Fruit fly (Drosophila melanogaster) whole organism, wandering third instar larva: ENCODE measurements around the gene CG9578.

ENCODE experiments used
- Abd-B ChIP-seq: fragments of >200 bp; optimal IDR thresholded peaks from 2 replicates; lab custom pipeline; 2017; ENCODE audit warnings: missing biosample characterization, missing genetic modification characterization
- CG9705 ChIP-seq: fragments of 200-800 bp; sonication (Bioruptor generic); optimal IDR thresholded peaks from 2 replicates; lab custom pipeline; 2018; ENCODE audit warnings: missing biosample characterization, mild to moderate bottlenecking, missing genetic modification characterization
- CrebA ChIP-seq: fragments of 200-800 bp; sonication (Bioruptor generic); optimal IDR thresholded peaks from 2 replicates; lab custom pipeline; 2016; ENCODE audit warnings: missing biosample characterization, mild to moderate bottlenecking, missing genetic modification characterization, borderline replicate concordance
- Dif ChIP-seq: fragments of 200-275, 200-300 bp; sonication (Bioruptor generic); optimal IDR thresholded peaks from 2 replicates; lab custom pipeline; 2018; ENCODE audit warnings: missing biosample characterization, missing genetic modification characterization; ENCODE audit not compliant: partially characterized antibody
- GATAd ChIP-seq: sonication (Bioruptor generic); optimal IDR thresholded peaks from 2 replicates; lab custom pipeline; 2016; ENCODE audit warnings: missing biosample characterization, missing genetic modification characterization
- HLH106 ChIP-seq: fragments of 200-800 bp; optimal IDR thresholded peaks from 3 replicates; lab custom pipeline; 2019; ENCODE audit warnings: missing biosample characterization, mild to moderate bottlenecking, missing genetic modification characterization, moderate library complexity
- Hnf4 ChIP-seq: fragments of 200-800 bp; sonication (Bioruptor generic); optimal IDR thresholded peaks from 2 replicates; lab custom pipeline; 2016; ENCODE audit warnings: missing biosample characterization, mild to moderate bottlenecking, missing genetic modification characterization
- Hr78 ChIP-seq: fragments of >200 bp; optimal IDR thresholded peaks from 2 replicates; lab custom pipeline; 2017; ENCODE audit warnings: missing biosample characterization, missing genetic modification characterization
- Hr83 ChIP-seq: fragments of 200-300 bp; sonication (Bioruptor generic); optimal IDR thresholded peaks from 2 replicates; lab custom pipeline; 2016; ENCODE audit warnings: missing biosample characterization, mild to moderate bottlenecking, missing genetic modification characterization, moderate library complexity; ENCODE audit not compliant: poor library complexity, severe bottlenecking
- Jra ChIP-seq: sonication (Bioruptor generic); optimal IDR thresholded peaks from 2 replicates; lab custom pipeline; 2016; ENCODE audit warnings: missing biosample characterization, missing genetic modification characterization
- Mio ChIP-seq: sonication (Bioruptor generic); optimal IDR thresholded peaks from 2 replicates; lab custom pipeline; 2016; ENCODE audit warnings: missing biosample characterization, missing genetic modification characterization
- Myc ChIP-seq: fragments of >200 bp; optimal IDR thresholded peaks from 2 replicates; lab custom pipeline; 2017
- N ChIP-seq: fragments of >200 bp; optimal IDR thresholded peaks from 2 replicates; lab custom pipeline; 2018; ENCODE audit warnings: missing biosample characterization, missing external identifiers, missing genetic modification characterization
- OdsH ChIP-seq: fragments of 200-800 bp; sonication (Bioruptor generic); optimal IDR thresholded peaks from 2 replicates; lab custom pipeline; 2016; ENCODE audit warnings: missing biosample characterization, mild to moderate bottlenecking, missing genetic modification characterization
- Rel ChIP-seq, 2 experiments: fragments of 200-800 bp; sonication (Bioruptor generic) in 1 of 2; optimal IDR thresholded peaks; 2 replicates in 1 of 2; 3 replicates in 1 of 2; lab custom pipeline; 2016 to 2019; ENCODE audit warnings: mild to moderate bottlenecking in 2 of 2, missing biosample characterization in 2 of 2, missing genetic modification characterization in 2 of 2, moderate library complexity in 1 of 2
- Sp1 ChIP-seq: fragments of 200-800 bp; sonication (Bioruptor generic); optimal IDR thresholded peaks from 3 replicates; lab custom pipeline; 2019; ENCODE audit warnings: missing biosample characterization, mild to moderate bottlenecking, missing genetic modification characterization, moderate library complexity
- Vsx2 ChIP-seq: fragments of 200-300, 225-300 bp; sonication (Bioruptor generic); optimal IDR thresholded peaks from 2 replicates; lab custom pipeline; 2018; ENCODE audit warnings: missing biosample characterization, missing genetic modification characterization; ENCODE audit not compliant: partially characterized antibody
- br ChIP-seq: fragments of 200-800 bp; sonication (Bioruptor generic); optimal IDR thresholded peaks from 2 replicates; lab custom pipeline; 2016; ENCODE audit warnings: missing biosample characterization, missing genetic modification characterization
- brk ChIP-seq: fragments of 200-800 bp; sonication (Bioruptor generic); optimal IDR thresholded peaks from 2 replicates; lab custom pipeline; 2016; ENCODE audit warnings: missing biosample characterization, mild to moderate bottlenecking, missing genetic modification characterization
- dl ChIP-seq, 2 experiments: fragments of 175-275, 200-275 bp in 1 of 2; fragments of 200-275 bp in 1 of 2; sonication (Bioruptor generic); optimal IDR thresholded peaks; lab custom pipeline; 2018; ENCODE audit warnings: mild to moderate bottlenecking in 2 of 2, missing biosample characterization in 2 of 2, missing genetic modification characterization in 2 of 2, moderate library complexity in 2 of 2; ENCODE audit not compliant: partially characterized antibody in 2 of 2, insufficient read depth in 1 of 2
- foxo ChIP-seq, 2 experiments: fragments of 200-800 bp; sonication (Bioruptor generic); optimal IDR thresholded peaks; 2 replicates in 1 of 2; 3 replicates in 1 of 2; lab custom pipeline; 2016 to 2017; ENCODE audit warnings: missing biosample characterization in 2 of 2, missing genetic modification characterization in 2 of 2
- fru ChIP-seq: fragments of 200-800 bp; sonication (Bioruptor generic); optimal IDR thresholded peaks from 3 replicates; lab custom pipeline; 2016; ENCODE audit warnings: missing biosample characterization, mild to moderate bottlenecking, missing genetic modification characterization
- h ChIP-seq: fragments of 200-800 bp; sonication (Bioruptor generic); optimal IDR thresholded peaks from 3 replicates; lab custom pipeline; 2016; ENCODE audit warnings: missing biosample characterization, mild to moderate bottlenecking, missing genetic modification characterization
- jim ChIP-seq: fragments of 175-275, 200-325 bp; sonication (Bioruptor generic); optimal IDR thresholded peaks from 2 replicates; lab custom pipeline; 2016; ENCODE audit warnings: missing biosample characterization, mild to moderate bottlenecking, missing genetic modification characterization
- psq ChIP-seq: fragments of 200-800 bp; sonication (Bioruptor generic); optimal IDR thresholded peaks from 3 replicates; lab custom pipeline; 2017; ENCODE audit warnings: missing biosample characterization, mild to moderate bottlenecking, missing genetic modification characterization, moderate library complexity
- rgr ChIP-seq: fragments of 200-800 bp; sonication (Bioruptor generic); optimal IDR thresholded peaks from 3 replicates; lab custom pipeline; 2016; ENCODE audit warnings: missing biosample characterization, mild to moderate bottlenecking, missing genetic modification characterization
- sv ChIP-seq: fragments of 200-800 bp; sonication (Bioruptor generic); optimal IDR thresholded peaks from 3 replicates; lab custom pipeline; 2016; ENCODE audit warnings: missing biosample characterization, missing genetic modification characterization
- usp ChIP-seq: fragments of >200 bp; optimal IDR thresholded peaks from 2 replicates; lab custom pipeline; 2017; ENCODE audit warnings: missing biosample characterization, missing genetic modification characterization
- woc ChIP-seq: sonication (Bioruptor generic); optimal IDR thresholded peaks from 2 replicates; lab custom pipeline; 2016; ENCODE audit warnings: missing biosample characterization, mild to moderate bottlenecking, missing genetic modification characterization

The CG9578 gene

DNA sequence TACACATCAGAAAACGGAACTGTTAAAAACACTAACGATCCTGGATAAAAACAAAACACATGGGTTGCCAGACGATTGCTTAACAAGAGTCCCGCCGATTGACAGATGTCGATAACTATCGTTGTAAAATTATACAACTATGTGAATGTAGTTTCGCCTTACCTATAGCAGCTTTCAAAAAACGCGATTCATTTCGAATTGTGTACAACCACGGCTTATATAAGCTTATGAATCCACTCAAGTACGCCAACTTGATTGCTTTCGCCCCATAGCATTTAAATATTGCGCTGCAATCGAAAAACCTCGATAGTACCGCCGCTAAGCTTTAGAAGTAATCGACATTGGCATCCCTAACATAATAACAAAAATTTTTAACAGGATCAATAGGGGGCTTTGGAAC, at the start of gene CG9578, which contains the start of gene CG9581:
Gene CG9578, plus strand, starts transcription at position 325 of the 400 bp plus-strand sequence.
Gene CG9581, minus strand, starts transcription at position 84 of the 400 bp plus-strand sequence.
- peak; percentile 55 for TF ChIP-seq HLH106 (tag; lab: Kevin White, UChicago)
- TF ChIP-seq Hnf4: peak; percentile 45
- no peak for TF ChIP-seq dl (GFP tag; optimal IDR thresholded peaks at IDR 0.05; lab: Kevin White, UChicago; ENCODE audit: insufficient read depth in 1 of 2, partially characterized antibody in 2 of 2)
- peak; percentile 26 for TF ChIP-seq CG9705 (GFP tag; lab: Kevin White, UChicago)
- TF ChIP-seq woc: peak; percentile 16
- TF ChIP-seq Jra (GFP tag; lab: Kevin White, UChicago): peak; percentile 4
- peak; percentile 21 for TF ChIP-seq h (GFP tag; lab: Kevin White, UChicago)
- no peak for TF ChIP-seq N (GFP tag; lab: Kevin White, UChicago)
- no peak for TF ChIP-seq Vsx2 (GFP tag; lab: Kevin White, UChicago)
- TF ChIP-seq Rel (GFP tag; optimal IDR thresholded peaks at IDR 0.05; lab: Kevin White, UChicago): no peak
- peak; percentile 13 for TF ChIP-seq Rel (tag; optimal IDR thresholded peaks at IDR 0.05; lab: Kevin White, UChicago)

DNA sequence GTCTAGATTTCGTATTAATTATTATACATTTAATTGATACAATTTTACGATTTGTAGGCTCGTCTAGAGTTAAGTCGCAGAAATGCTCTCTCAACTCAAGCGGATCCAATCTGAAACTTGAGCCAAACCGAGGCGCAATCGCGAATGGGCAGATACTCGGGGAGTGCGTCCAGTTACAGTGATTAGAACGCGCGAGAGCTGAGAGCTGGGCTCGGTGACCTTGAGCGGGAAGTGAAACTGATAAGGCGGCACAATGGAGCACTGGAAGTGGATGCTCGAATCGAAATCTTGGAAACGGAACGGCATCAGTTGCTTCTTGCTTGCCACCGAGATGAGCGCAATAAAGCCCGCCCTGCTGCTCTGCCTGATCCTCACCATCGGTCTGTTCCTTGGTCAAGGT, 47.9 kb upstream of the CG9578 start, which contains the start of gene CG34331:
Gene CG34331, plus strand, starts transcription at position 301 of the 400 bp plus-strand sequence.
- TF ChIP-seq GATAd (GFP tag; lab: Kevin White, UChicago): no peak

dm6 chrX:20129554-20129953, 40.5 kb upstream of the CG9578 start:
- TF ChIP-seq Dif (GFP tag; lab: Kevin White, UChicago): no peak
- no peak for TF ChIP-seq psq
- TF ChIP-seq Abd-B (GFP tag; lab: Kevin White, UChicago): no peak
- TF ChIP-seq Hr83: no peak
- TF ChIP-seq CG9705 (GFP tag; lab: Kevin White, UChicago): no peak
- no peak for TF ChIP-seq Rel (GFP tag; optimal IDR thresholded peaks at IDR 0.05; lab: Kevin White, UChicago)
- no peak for TF ChIP-seq Rel (tag; optimal IDR thresholded peaks at IDR 0.05; lab: Kevin White, UChicago)
- no peak for TF ChIP-seq br (GFP tag; lab: Kevin White, UChicago)
- no peak for TF ChIP-seq Sp1 (GFP tag; lab: Kevin White, UChicago)
- TF ChIP-seq Hr78: no peak
- TF ChIP-seq h (GFP tag; lab: Kevin White, UChicago): no peak
- no peak for TF ChIP-seq Mio (GFP tag; lab: Kevin White, UChicago)

DNA sequence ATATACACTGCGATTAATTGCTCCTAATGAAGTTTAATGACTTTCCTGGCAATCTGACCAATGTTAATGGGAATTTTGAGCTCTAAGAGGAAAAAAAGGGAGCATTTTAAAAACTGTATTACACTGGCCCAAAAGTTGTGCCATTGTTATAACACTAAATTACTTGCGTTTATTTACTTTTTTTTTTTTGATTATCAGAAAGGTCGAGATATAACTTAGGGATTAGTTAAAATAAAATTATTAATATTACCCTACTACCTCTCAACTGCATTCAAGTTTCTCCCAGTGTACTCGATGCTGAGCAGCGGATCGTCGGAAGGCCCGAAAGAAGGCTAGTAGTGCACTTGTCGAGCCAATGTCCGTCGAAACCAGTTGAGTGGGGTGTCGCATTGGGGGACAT, 39.5 kb upstream of the CG9578 start:
- TF ChIP-seq Rel (GFP tag; optimal IDR thresholded peaks at IDR 0.05; lab: Kevin White, UChicago) (no peak), Rel (tag; optimal IDR thresholded peaks at IDR 0.05; lab: Kevin White, UChicago) (no peak), Dif (GFP tag; lab: Kevin White, UChicago) (no peak), psq (no peak), Sp1 (GFP tag; lab: Kevin White, UChicago) (no peak), GATAd (GFP tag; lab: Kevin White, UChicago) (no peak)

DNA sequence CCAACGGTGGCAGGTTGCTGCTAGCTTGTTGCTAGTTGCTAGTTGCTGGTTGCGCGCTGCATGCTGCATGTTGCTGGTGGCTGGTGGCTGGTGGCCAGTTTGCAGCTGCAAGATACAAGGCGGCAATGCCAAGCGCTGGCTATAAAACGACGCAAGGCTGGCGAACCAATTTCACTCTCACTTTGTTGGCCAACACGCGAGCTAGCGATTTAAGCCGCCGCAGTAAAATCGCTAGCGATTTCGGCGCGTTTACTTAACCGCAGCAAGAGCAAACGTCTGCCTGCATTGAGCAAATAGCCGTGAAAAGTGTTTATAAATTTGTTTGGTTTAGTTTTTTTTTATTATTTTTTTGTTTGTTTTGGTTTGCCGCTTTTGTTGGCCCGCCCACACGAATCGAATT, 36.6 kb upstream of the CG9578 start, which contains the start of gene CG15322:
Gene CG15322, plus strand, starts transcription at position 148 of the 400 bp plus-strand sequence.
- TF ChIP-seq rgr (GFP tag; lab: Kevin White, UChicago) (no peak), foxo (GFP tag; optimal IDR thresholded peaks at IDR 0.05; lab: Kevin White, UChicago) (no peak), sv (GFP tag; lab: Kevin White, UChicago) (no peak), Vsx2 (GFP tag; lab: Kevin White, UChicago) (no peak), Mio (GFP tag; lab: Kevin White, UChicago) (no peak), woc (no peak), Sp1 (GFP tag; lab: Kevin White, UChicago) (no peak), usp (GFP tag; lab: Kevin White, UChicago) (no peak), psq (no peak), fru (GFP tag; lab: Kevin White, UChicago) (no peak), h (GFP tag; lab: Kevin White, UChicago) (no peak), Hr78 (no peak), jim (GFP tag; lab: Kevin White, UChicago) (no peak), brk (GFP tag; lab: Kevin White, UChicago) (no peak), Rel (GFP tag; optimal IDR thresholded peaks at IDR 0.05; lab: Kevin White, UChicago) (no peak), Rel (tag; optimal IDR thresholded peaks at IDR 0.05; lab: Kevin White, UChicago) (no peak), CrebA (GFP tag; lab: Kevin White, UChicago) (no peak), CG9705 (GFP tag; lab: Kevin White, UChicago) (no peak), Abd-B (GFP tag; lab: Kevin White, UChicago) (no peak), OdsH (no peak), Myc (no peak)
